Worm (Caenorhabditis elegans) whole organism, young adult: ENCODE results near the gene kel-10.

Experiments used
- B0261.1 ChIP-seq: sonication (generic microtip); optimal IDR thresholded peaks from 2 replicates; lab custom pipeline; 2016; ENCODE audit warnings: mild to moderate bottlenecking, missing genetic modification characterization, moderate library complexity, missing compliant biosample characterization
- F39B2.1 ChIP-seq: fragments of 200-800 bp; sonication (Bioruptor generic); IDR thresholded peaks from 2 replicates; pipeline ENCODE4 v1.3.6; 2022; ENCODE audit warnings: missing genetic modification reagents, missing genetic modification characterization, missing compliant biosample characterization
- Y53G8AR.9 ChIP-seq: fragments of 200-800 bp; sonication (Bioruptor generic); conservative IDR thresholded peaks from 2 replicates; pipeline ENCODE4 v1.3.6; 2022; ENCODE audit warnings: missing genetic modification reagents, missing genetic modification characterization, missing compliant biosample characterization
- Y79H2A.3 ChIP-seq: fragments of 200-800 bp; sonication (Bioruptor generic); conservative IDR thresholded peaks from 2 replicates; pipeline ENCODE4 v1.3.6; 2022; ENCODE audit warnings: missing genetic modification reagents, missing genetic modification characterization, missing compliant biosample characterization
- cebp-2 ChIP-seq: fragments of 200-800 bp; sonication (Bioruptor generic); IDR thresholded peaks from 2 replicates; pipeline ENCODE4 v1.3.6; 2022; ENCODE audit warnings: missing genetic modification characterization, missing compliant biosample characterization
- ceh-100 ChIP-seq: fragments of 200-800 bp; sonication (Bioruptor generic); IDR thresholded peaks from 2 replicates; pipeline ENCODE4 v1.3.6; 2022; ENCODE audit warnings: missing genetic modification reagents, missing genetic modification characterization, missing compliant biosample characterization
- ekl-4 ChIP-seq: fragments of 200-800 bp; sonication (Bioruptor generic); IDR thresholded peaks from 2 replicates; pipeline ENCODE4 v1.3.6; 2022; ENCODE audit warnings: missing genetic modification reagents, missing genetic modification characterization, missing compliant biosample characterization
- him-1 ChIP-seq: sonication (generic microtip); optimal IDR thresholded peaks from 2 replicates; lab custom pipeline; 2016; ENCODE audit warnings: missing genotype, missing genetic modification reagents, missing genetic modification characterization, missing compliant biosample characterization
- lsl-1 ChIP-seq: fragments of 200-800 bp; sonication (Bioruptor generic); optimal IDR thresholded peaks from 2 replicates; lab custom pipeline; 2018; ENCODE audit warnings: mild to moderate bottlenecking, missing genetic modification characterization, moderate library complexity, missing compliant biosample characterization
- mcd-1 ChIP-seq: fragments of 200-800 bp; sonication (Bioruptor generic); IDR thresholded peaks from 2 replicates; pipeline ENCODE4 v1.3.6; 2022; ENCODE audit warnings: missing genetic modification reagents, missing genetic modification characterization, missing compliant biosample characterization
- nfya-1 ChIP-seq: sonication (generic microtip); optimal IDR thresholded peaks from 2 replicates; lab custom pipeline; 2017; ENCODE audit warnings: antibody characterized with exemption, missing compliant biosample characterization, missing genetic modification characterization, borderline replicate concordance; ENCODE audit not compliant: insufficient read depth
- nhr-179 ChIP-seq: sonication (generic microtip); optimal IDR thresholded peaks from 2 replicates; lab custom pipeline; 2016; ENCODE audit warnings: mild to moderate bottlenecking, missing genetic modification characterization, missing compliant biosample characterization
- pha-4 ChIP-seq: fragments of 150-350 bp; sonication (generic microtip); optimal IDR thresholded peaks from 2 replicates; lab custom pipeline; 2014; ENCODE audit warnings: missing biosample characterization, missing genetic modification reagents, missing genetic modification characterization
- unc-62 ChIP-seq: fragments of 150-350 bp; optimal IDR thresholded peaks from 2 replicates; lab custom pipeline; 2014; ENCODE audit warnings: missing biosample characterization, missing genetic modification reagents, missing genetic modification characterization

ce11 chrIII:10096525-10096972 lies 4.7 kb downstream of the kel-10 start:
- peak; percentile 70 for TF ChIP-seq ekl-4 (GFP tag; lab: Robert Waterston, UW)
- TF ChIP-seq unc-62: no peak
- no peak for TF ChIP-seq F39B2.1 (GFP tag; lab: Robert Waterston, UW)
- no peak for TF ChIP-seq Y79H2A.3 (GFP tag; lab: Robert Waterston, UW)
- TF ChIP-seq pha-4 (tag; lab: Kevin White, UChicago): peak; percentile 7
- TF ChIP-seq mcd-1: peak; percentile 73
- no peak for TF ChIP-seq nhr-179 (tag; lab: Kevin White, UChicago)
- TF ChIP-seq nfya-1 (tag; lab: Kevin White, UChicago): no peak
- no peak for TF ChIP-seq B0261.1 (tag; lab: Kevin White, UChicago)
- peak; percentile 60; the same call in 1 of the 2 replicates for TF ChIP-seq Y53G8AR.9
- no peak for TF ChIP-seq him-1 (tag; lab: Kevin White, UChicago)
- no peak for TF ChIP-seq ceh-100 (GFP tag; lab: Robert Waterston, UW)
- TF ChIP-seq cebp-2 (GFP tag; lab: Robert Waterston, UW): no peak
- no peak for TF ChIP-seq lsl-1 (GFP tag; lab: Kevin White, UChicago)
